Worm (Caenorhabditis elegans) whole organism, L4 larva: Measurements from ENCODE around the gene tag-243.

Experiments used
- F44E2.7 ChIP-seq: fragments of 200-800 bp; sonication (Bioruptor generic); IDR thresholded peaks from 2 replicates; pipeline ENCODE4 v2.1.2; 2022; ENCODE audit warnings: missing genetic modification characterization, missing compliant biosample characterization
- ces-1 ChIP-seq: fragments of 150-350 bp; sonication (generic microtip); optimal IDR thresholded peaks from 4 replicates; lab custom pipeline; 2014; ENCODE audit warnings: missing biosample characterization, missing genetic modification reagents, missing genetic modification characterization
- lin-15B ChIP-seq: fragments of 150-350 bp; sonication (generic microtip); optimal IDR thresholded peaks from 3 replicates; lab custom pipeline; 2014; ENCODE audit warnings: missing biosample characterization, missing genetic modification characterization
- lir-3 ChIP-seq: sonication (generic microtip); optimal IDR thresholded peaks from 2 replicates; lab custom pipeline; 2016; ENCODE audit warnings: mild to moderate bottlenecking, missing genetic modification characterization, missing compliant biosample characterization
- nhr-25 ChIP-seq: sonication (generic microtip); optimal IDR thresholded peaks from 2 replicates; lab custom pipeline; 2017; ENCODE audit warnings: missing genetic modification characterization, mild to moderate bottlenecking, missing compliant biosample characterization, antibody characterized with exemption, moderate library complexity, borderline replicate concordance; ENCODE audit not compliant: insufficient read depth
- nhr-28 ChIP-seq: fragments of 150-350 bp; optimal IDR thresholded peaks from 2 replicates; lab custom pipeline; 2014; ENCODE audit warnings: missing biosample characterization, missing genetic modification characterization
- nhr-77 ChIP-seq: fragments of 150-350 bp; optimal IDR thresholded peaks from 2 replicates; lab custom pipeline; 2014; ENCODE audit warnings: missing biosample characterization, missing genetic modification characterization
- saeg-2 ChIP-seq: fragments of 200-800 bp; sonication (Bioruptor generic); IDR thresholded peaks from 2 replicates; pipeline ENCODE4 v1.3.6; 2022; ENCODE audit warnings: missing genetic modification reagents, missing genetic modification characterization, missing compliant biosample characterization
- tra-1 ChIP-seq: fragments of 200-800 bp; sonication (Bioruptor generic); IDR thresholded peaks from 2 replicates; pipeline ENCODE4 v1.3.6; 2022; ENCODE audit warnings: missing genetic modification reagents, missing genetic modification characterization, missing compliant biosample characterization
- unc-130 ChIP-seq: sonication (generic microtip); optimal IDR thresholded peaks from 2 replicates; lab custom pipeline; 2016; ENCODE audit warnings: missing genetic modification reagents, missing genetic modification characterization, missing compliant biosample characterization
- vab-7 ChIP-seq: fragments of 200-800 bp; sonication (Bioruptor generic); IDR thresholded peaks from 2 replicates; pipeline ENCODE4 v1.3.6; 2022; ENCODE audit warnings: missing genetic modification reagents, missing genetic modification characterization, missing compliant biosample characterization

DNA sequence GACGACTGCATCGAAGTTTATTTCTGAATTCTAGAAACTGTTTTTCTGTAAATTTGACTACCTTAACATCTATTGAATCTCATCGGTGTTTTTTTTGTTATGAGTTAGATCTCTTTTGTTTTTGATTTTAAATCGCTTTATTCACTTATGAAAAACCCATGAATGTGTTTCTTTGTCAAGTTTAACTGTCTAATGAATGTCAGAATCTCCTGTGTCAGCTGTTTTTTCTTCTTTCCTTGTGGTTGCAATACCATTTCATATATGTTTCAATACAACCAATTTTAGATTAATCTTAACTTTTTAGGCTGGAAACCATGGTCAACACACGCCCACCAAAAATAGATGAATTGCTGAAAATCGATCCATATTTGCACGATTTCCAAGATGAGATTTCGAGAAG, 6.8 kb upstream of the tag-243 start, which contains the start of gene T04A8.7:
- TF ChIP-seq vab-7 (GFP tag; lab: Robert Waterston, UW) (no peak), lir-3 (no peak), tra-1 (GFP tag; lab: Robert Waterston, UW) (no peak), ces-1 (no peak), saeg-2 (GFP tag; lab: Robert Waterston, UW) (no peak), unc-130 (no peak), nhr-25 (tag; lab: Kevin White, UChicago) (no peak), nhr-28 (tag; lab: Kevin White, UChicago) (no peak), nhr-77 (tag; lab: Kevin White, UChicago) (no peak), F44E2.7 (GFP tag; lab: Robert Waterston, UW) (no peak), lin-15B (tag; lab: Kevin White, UChicago) (no peak)
